Fruit fly (Drosophila melanogaster) Kc167 (cell line): ENCODE results near the gene CG4701.

Experiments
- Myc ChIP-seq: fragments of >200 bp; optimal IDR thresholded peaks from 2 replicates; lab custom pipeline; 2017; ENCODE audit warnings: missing external identifiers
- Sin3A ChIP-seq: fragments of >200 bp; optimal IDR thresholded peaks from 2 replicates; lab custom pipeline; 2018; ENCODE audit warnings: missing external identifiers
- h ChIP-seq: fragments of >200 bp; optimal IDR thresholded peaks from 3 replicates; lab custom pipeline; 2018; ENCODE audit warnings: missing external identifiers
- insv ChIP-seq: fragments of >200 bp; optimal IDR thresholded peaks from 3 replicates; lab custom pipeline; 2018; ENCODE audit warnings: missing external identifiers
- psq ChIP-seq: fragments of >200 bp; optimal IDR thresholded peaks from 2 replicates; lab custom pipeline; 2017; ENCODE audit warnings: missing external identifiers
- ttk ChIP-seq: sonication (Bioruptor generic); optimal IDR thresholded peaks from 2 replicates; lab custom pipeline; 2017; ENCODE audit warnings: missing external identifiers

DNA sequence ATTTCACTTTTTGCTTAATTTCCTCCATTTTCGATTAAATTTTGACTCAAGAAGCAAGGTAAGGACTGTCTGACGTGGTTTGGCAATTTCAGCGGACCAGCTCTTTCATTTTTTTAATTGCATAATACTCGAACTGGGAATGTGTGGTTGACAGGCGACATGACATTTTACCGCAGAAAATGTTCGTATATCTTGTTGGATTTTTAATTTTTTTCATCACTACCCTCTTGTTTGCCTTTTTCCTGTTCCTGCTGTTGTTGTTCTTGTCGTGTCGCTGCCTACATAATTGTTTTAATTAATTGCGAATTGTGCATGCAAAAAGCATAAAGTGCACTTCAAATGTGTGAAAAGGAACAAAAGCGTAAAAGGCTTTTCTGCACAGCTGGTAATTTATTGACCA, 35.6 kb upstream of the CG4701 start, which contains the start of gene CG42685:
- TF ChIP-seq psq (lab: Kevin White, UChicago), result no peak
- TF ChIP-seq insv (lab: Kevin White, UChicago), result no peak
- TF ChIP-seq ttk (lab: Kevin White, UChicago), result no peak
- TF ChIP-seq h, result no peak
- no peak for TF ChIP-seq Sin3A (lab: Kevin White, UChicago)
- TF ChIP-seq Myc (lab: Kevin White, UChicago), result no peak
